Worm (Caenorhabditis elegans) whole organism, L2 larva: Measurements from ENCODE around the gene set-30.
A peak's percentile ranks its signal among the peaks of the same experiment; 100 is the strongest.

ENCODE experiments used
- C34F6.9 ChIP-seq: fragments of 150-350 bp; optimal IDR thresholded peaks from 2 replicates; lab custom pipeline; 2014; ENCODE audit warnings: missing biosample characterization, missing genetic modification characterization
- F13H6.1 ChIP-seq: sonication (generic microtip); optimal IDR thresholded peaks from 2 replicates; lab custom pipeline; 2016; ENCODE audit warnings: missing genetic modification characterization, missing compliant biosample characterization
- R02D3.7 ChIP-seq: fragments of 150-350 bp; optimal IDR thresholded peaks from 2 replicates; lab custom pipeline; 2014; ENCODE audit warnings: missing biosample characterization, missing genetic modification characterization
- Y55F3AM.14 ChIP-seq: fragments of 200-800 bp; sonication (Bioruptor generic); optimal IDR thresholded peaks from 2 replicates; lab custom pipeline; 2018; ENCODE audit warnings: mild to moderate bottlenecking, missing genetic modification characterization, missing compliant biosample characterization
- ZK546.5 ChIP-seq: sonication (generic microtip); optimal IDR thresholded peaks from 2 replicates; lab custom pipeline; 2017; ENCODE audit warnings: missing biosample characterization, missing genetic modification characterization
- alr-1 ChIP-seq: fragments of 150-350 bp; optimal IDR thresholded peaks from 2 replicates; lab custom pipeline; 2014; ENCODE audit warnings: missing biosample characterization, missing genetic modification characterization
- aly-2 ChIP-seq: fragments of 150-350 bp; optimal IDR thresholded peaks from 2 replicates; lab custom pipeline; 2014; ENCODE audit warnings: missing biosample characterization, missing genetic modification characterization
- ama-1 ChIP-seq: fragments of 150-350 bp; optimal IDR thresholded peaks from 2 replicates; lab custom pipeline; 2018; ENCODE audit warnings: inconsistent platforms
- blmp-1 ChIP-seq: sonication (generic microtip); optimal IDR thresholded peaks from 2 replicates; lab custom pipeline; 2017; ENCODE audit warnings: missing genetic modification characterization, mild to moderate bottlenecking, missing compliant biosample characterization, antibody characterized with exemption, moderate library complexity; ENCODE audit not compliant: insufficient read depth
- crh-2 ChIP-seq: sonication (generic microtip); optimal IDR thresholded peaks from 2 replicates; lab custom pipeline; 2017; ENCODE audit warnings: missing biosample characterization, missing genetic modification characterization
- dmd-4 ChIP-seq: sonication (generic microtip); optimal IDR thresholded peaks from 2 replicates; lab custom pipeline; 2017; ENCODE audit warnings: missing biosample characterization, missing genetic modification characterization
- elt-1 ChIP-seq: fragments of 150-350 bp; optimal IDR thresholded peaks from 2 replicates; lab custom pipeline; 2014; ENCODE audit warnings: missing biosample characterization, missing genetic modification characterization
- elt-3 ChIP-seq: sonication (generic microtip); optimal IDR thresholded peaks from 2 replicates; lab custom pipeline; 2017; ENCODE audit warnings: missing biosample characterization, missing genetic modification characterization
- fos-1 ChIP-seq: fragments of 150-350 bp; optimal IDR thresholded peaks from 2 replicates; lab custom pipeline; 2014; ENCODE audit warnings: missing biosample characterization, missing genetic modification characterization
- gmeb-1 ChIP-seq: fragments of 150-350 bp; optimal IDR thresholded peaks from 2 replicates; lab custom pipeline; 2014; ENCODE audit warnings: missing biosample characterization, missing genetic modification characterization
- lin-11 ChIP-seq: fragments of 150-350 bp; sonication (generic microtip); optimal IDR thresholded peaks from 2 replicates; lab custom pipeline; 2014; ENCODE audit warnings: missing biosample characterization, missing genetic modification characterization, inconsistent platforms, mixed read lengths
- lin-13 ChIP-seq: fragments of 150-350 bp; optimal IDR thresholded peaks from 2 replicates; lab custom pipeline; 2014; ENCODE audit warnings: missing biosample characterization, missing genetic modification reagents, missing genetic modification characterization
- lin-39 ChIP-seq: fragments of 150-350 bp; optimal IDR thresholded peaks from 2 replicates; lab custom pipeline; 2014; ENCODE audit warnings: missing biosample characterization, missing genetic modification reagents, missing genetic modification characterization
- lsy-2 ChIP-seq, 2 experiments: fragments of 150-350 bp in 1 of 2; sonication (generic microtip) in 1 of 2; optimal IDR thresholded peaks; 2 replicates each; lab custom pipeline; 2014 to 2017; ENCODE audit warnings: missing biosample characterization in 2 of 2, missing genetic modification characterization in 2 of 2
- mab-5 ChIP-seq: fragments of 150-350 bp; optimal IDR thresholded peaks from 2 replicates; lab custom pipeline; 2014; ENCODE audit warnings: missing biosample characterization, missing genetic modification characterization
- mbf-1 ChIP-seq: sonication (generic microtip); optimal IDR thresholded peaks from 2 replicates; lab custom pipeline; 2017; ENCODE audit warnings: missing biosample characterization, missing genetic modification characterization
- mdl-1 ChIP-seq, 2 experiments: fragments of 150-350 bp in 1 of 2; sonication (generic microtip) in 1 of 2; optimal IDR thresholded peaks; 2 replicates each; lab custom pipeline; 2017; ENCODE audit warnings: missing biosample characterization in 2 of 2, missing genetic modification characterization in 2 of 2
- nhr-10 ChIP-seq: sonication (generic microtip); optimal IDR thresholded peaks from 2 replicates; lab custom pipeline; 2017; ENCODE audit warnings: missing biosample characterization, missing genetic modification characterization
- nhr-11 ChIP-seq: fragments of 150-350 bp; optimal IDR thresholded peaks from 2 replicates; lab custom pipeline; 2014; ENCODE audit warnings: missing biosample characterization, missing genetic modification characterization
- nhr-12 ChIP-seq: fragments of 150-350 bp; optimal IDR thresholded peaks from 2 replicates; lab custom pipeline; 2014; ENCODE audit warnings: missing biosample characterization, missing genetic modification characterization
- nhr-21 ChIP-seq: fragments of 150-350 bp; optimal IDR thresholded peaks from 2 replicates; lab custom pipeline; 2014; ENCODE audit warnings: missing biosample characterization, missing genetic modification characterization
- nhr-23 ChIP-seq: fragments of 150-350 bp; optimal IDR thresholded peaks from 2 replicates; lab custom pipeline; 2014; ENCODE audit warnings: missing biosample characterization, missing genetic modification reagents, missing genetic modification characterization
- nhr-237 ChIP-seq: fragments of 150-350 bp; optimal IDR thresholded peaks from 2 replicates; lab custom pipeline; 2014; ENCODE audit warnings: missing biosample characterization, missing genetic modification characterization
- nhr-25 ChIP-seq: fragments of 150-350 bp; sonication (generic microtip); optimal IDR thresholded peaks from 3 replicates; lab custom pipeline; 2014; ENCODE audit warnings: missing biosample characterization, missing genetic modification characterization
- nhr-6 ChIP-seq: fragments of 150-350 bp; optimal IDR thresholded peaks from 2 replicates; lab custom pipeline; 2014; ENCODE audit warnings: missing biosample characterization, missing genetic modification characterization
- nhr-77 ChIP-seq: fragments of 150-350 bp; optimal IDR thresholded peaks from 2 replicates; lab custom pipeline; 2014; ENCODE audit warnings: missing biosample characterization, missing genetic modification characterization
- peb-1 ChIP-seq: fragments of 150-350 bp; optimal IDR thresholded peaks from 2 replicates; lab custom pipeline; 2014; ENCODE audit warnings: missing biosample characterization, missing genetic modification characterization
- sem-4 ChIP-seq: fragments of 150-350 bp; optimal IDR thresholded peaks from 2 replicates; lab custom pipeline; 2014; ENCODE audit warnings: missing biosample characterization, missing genetic modification reagents, missing genetic modification characterization
- skn-1 ChIP-seq: sonication (generic microtip); optimal IDR thresholded peaks from 2 replicates; lab custom pipeline; 2017; ENCODE audit warnings: missing biosample characterization, missing genetic modification characterization
- sma-3 ChIP-seq: sonication (generic microtip); optimal IDR thresholded peaks from 2 replicates; lab custom pipeline; 2016; ENCODE audit warnings: missing genetic modification reagents, missing genetic modification characterization, missing compliant biosample characterization
- sma-9 ChIP-seq, 2 experiments: fragments of 150-350 bp in 1 of 2; sonication (generic microtip) in 1 of 2; optimal IDR thresholded peaks; 2 replicates each; lab custom pipeline; 2014 to 2016; ENCODE audit warnings: missing genetic modification characterization in 2 of 2, mild to moderate bottlenecking in 1 of 2, missing biosample characterization in 1 of 2, missing compliant biosample characterization in 1 of 2, missing genetic modification reagents in 1 of 2, moderate library complexity in 1 of 2
- snpc-4 ChIP-seq: fragments of 150-350 bp; optimal IDR thresholded peaks from 2 replicates; lab custom pipeline; 2014; ENCODE audit warnings: missing biosample characterization, missing genetic modification characterization
- unc-39 ChIP-seq: fragments of 150-350 bp; optimal IDR thresholded peaks from 2 replicates; lab custom pipeline; 2014; ENCODE audit warnings: missing biosample characterization, missing genetic modification characterization
- unc-55 ChIP-seq: fragments of 150-350 bp; sonication (generic microtip); optimal IDR thresholded peaks from 3 replicates; lab custom pipeline; 2014; ENCODE audit warnings: missing biosample characterization, missing genetic modification reagents, missing genetic modification characterization
- unc-62 ChIP-seq: fragments of 150-350 bp; optimal IDR thresholded peaks from 2 replicates; lab custom pipeline; 2014; ENCODE audit warnings: missing biosample characterization, missing genetic modification reagents, missing genetic modification characterization
- zag-1 ChIP-seq: fragments of 150-350 bp; optimal IDR thresholded peaks from 2 replicates; lab custom pipeline; 2014; ENCODE audit warnings: missing biosample characterization, missing genetic modification characterization
- ztf-1 ChIP-seq: fragments of 200-800 bp; sonication (Bioruptor generic); conservative IDR thresholded peaks from 2 replicates; pipeline ENCODE4 v1.3.6; 2022; ENCODE audit warnings: missing genetic modification characterization, missing compliant biosample characterization
- ztf-11 ChIP-seq: sonication (generic microtip); optimal IDR thresholded peaks from 2 replicates; lab custom pipeline; 2017; ENCODE audit warnings: missing biosample characterization, missing genetic modification characterization

set-30 gene

ce11 chrX:4971427-4971826, 27.6 kb upstream of the set-30 start (continued):
- TF ChIP-seq F13H6.1 (peak; percentile 79), skn-1 (tag; lab: Kevin White, UChicago) (no peak)

- no peak for TF ChIP-seq C34F6.9 (tag; lab: Kevin White, UChicago)
- TF ChIP-seq sma-3 (GFP tag; lab: Kevin White, UChicago), result peak; percentile 28
- no peak for TF ChIP-seq nhr-23 (tag; lab: Kevin White, UChicago)
- TF ChIP-seq nhr-25 (tag; lab: Kevin White, UChicago), result no peak
- TF ChIP-seq lsy-2 (tag; optimal IDR thresholded peaks at IDR 0.05; lab: Kevin White, UChicago), result no peak
- no peak for TF ChIP-seq lin-11
- peak; percentile 15 for TF ChIP-seq blmp-1
- TF ChIP-seq F13H6.1, result peak; percentile 33
- TF ChIP-seq alr-1 (tag; lab: Kevin White, UChicago), result no peak
- no peak for TF ChIP-seq R02D3.7
- TF ChIP-seq unc-39 (tag; lab: Kevin White, UChicago), result no peak
- no peak for TF ChIP-seq gmeb-1
- TF ChIP-seq nhr-77, result no peak
- peak; percentile 40 for TF ChIP-seq sma-9 (GFP tag; optimal IDR thresholded peaks at IDR 0.05; lab: Kevin White, UChicago)
- TF ChIP-seq sma-9 (tag; optimal IDR thresholded peaks at IDR 0.05; lab: Kevin White, UChicago), result no peak
- no peak for TF ChIP-seq unc-62 (GFP tag; lab: Kevin White, UChicago)
- no peak for TF ChIP-seq elt-1 (tag; lab: Kevin White, UChicago)
- TF ChIP-seq nhr-6 (tag; lab: Kevin White, UChicago), result no peak
- TF ChIP-seq nhr-12 (tag; lab: Kevin White, UChicago), result no peak
- TF ChIP-seq mab-5 (tag; lab: Kevin White, UChicago), result no peak
- no peak for TF ChIP-seq nhr-237 (tag; lab: Kevin White, UChicago)
- TF ChIP-seq nhr-10, result no peak
- TF ChIP-seq peb-1, result no peak
- no peak for TF ChIP-seq sem-4 (tag; lab: Kevin White, UChicago)
- no peak for TF ChIP-seq lin-39
- TF ChIP-seq mdl-1 (tag; optimal IDR thresholded peaks at IDR 0.05; lab: Kevin White, UChicago), result no peak
- no peak for TF ChIP-seq ama-1
- TF ChIP-seq skn-1 (tag; lab: Kevin White, UChicago), result no peak
- no peak for TF ChIP-seq ZK546.5 (tag; lab: Kevin White, UChicago)
- TF ChIP-seq dmd-4, result no peak
- TF ChIP-seq nhr-21, result peak; percentile 9
- no peak for TF ChIP-seq crh-2 (tag; lab: Kevin White, UChicago)
- no peak for TF ChIP-seq Y55F3AM.14 (GFP tag; lab: Kevin White, UChicago)
- TF ChIP-seq, all 48 proteins: peak for 5
Observed at ce11 chrX:4972039-4972581, 27.0 kb upstream of the set-30 start.

ce11 chrX:4974486-4974885, 24.6 kb upstream of the set-30 start:
- TF ChIP-seq unc-55 (GFP tag; lab: Kevin White, UChicago) (no peak), skn-1 (tag; lab: Kevin White, UChicago) (no peak), gmeb-1 (no peak), aly-2 (tag; lab: Kevin White, UChicago) (no peak), dmd-4 (no peak), unc-39 (tag; lab: Kevin White, UChicago) (no peak), mbf-1 (tag; lab: Kevin White, UChicago) (no peak), elt-3 (no peak), nhr-237 (tag; lab: Kevin White, UChicago) (no peak), sma-9 (GFP tag; optimal IDR thresholded peaks at IDR 0.05; lab: Kevin White, UChicago) (no peak), sma-9 (tag; optimal IDR thresholded peaks at IDR 0.05; lab: Kevin White, UChicago) (no peak), mdl-1 (tag; optimal IDR thresholded peaks at IDR 0.05; lab: Kevin White, UChicago) (no peak), F13H6.1 (no peak), peb-1 (no peak), nhr-6 (tag; lab: Kevin White, UChicago) (no peak), R02D3.7 (no peak)

DNA sequence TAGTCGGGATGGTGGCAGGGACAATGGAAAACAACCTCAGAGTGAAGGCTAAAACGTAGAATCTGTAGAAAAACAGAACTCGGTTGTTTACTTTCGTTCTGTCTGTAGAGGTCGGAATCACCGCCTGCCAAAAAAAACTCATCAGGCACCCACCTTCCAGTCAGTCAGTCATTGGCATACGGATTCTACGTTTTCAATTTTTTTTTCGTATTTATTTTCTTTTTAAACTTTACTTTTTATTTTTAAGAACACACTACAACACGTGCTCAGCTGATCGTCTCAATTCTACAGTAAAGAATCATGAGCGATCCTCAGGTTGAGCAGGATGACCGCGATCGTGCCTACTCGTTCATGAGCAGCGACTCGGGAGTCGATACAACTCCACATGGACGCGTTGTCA, 22.5 kb upstream of the set-30 start, which contains the start of gene lfi-1:
TSS of gene lfi-1 (plus strand) at position 301 of the 400 bp plus-strand sequence.
- TF ChIP-seq lin-13 (GFP tag; lab: Kevin White, UChicago) (no peak), zag-1 (tag; lab: Kevin White, UChicago) (no peak), blmp-1 (no peak), fos-1 (tag; lab: Kevin White, UChicago) (no peak), mab-5 (tag; lab: Kevin White, UChicago) (no peak), nhr-23 (tag; lab: Kevin White, UChicago) (no peak), ztf-11 (tag; lab: Kevin White, UChicago) (no peak), gmeb-1 (no peak), peb-1 (no peak), ztf-1 (no peak), skn-1 (tag; lab: Kevin White, UChicago) (no peak), lin-11 (no peak), elt-1 (tag; lab: Kevin White, UChicago) (no peak), nhr-21 (no peak), nhr-11 (tag; lab: Kevin White, UChicago) (no peak), unc-39 (tag; lab: Kevin White, UChicago) (no peak), dmd-4 (no peak), crh-2 (tag; lab: Kevin White, UChicago) (no peak), snpc-4 (tag; lab: Kevin White, UChicago) (no peak), ZK546.5 (tag; lab: Kevin White, UChicago) (no peak)
